Worm (Caenorhabditis elegans) whole organism, L3 larva: ENCODE data around the gene sec-22.

Source experiments
- ZK546.5 ChIP-seq: sonication (generic microtip); optimal IDR thresholded peaks from 2 replicates; lab custom pipeline; 2017; ENCODE audit warnings: missing biosample characterization, missing genetic modification characterization
- aly-2 ChIP-seq: fragments of 150-350 bp; optimal IDR thresholded peaks from 2 replicates; lab custom pipeline; 2014; ENCODE audit warnings: missing biosample characterization, missing genetic modification characterization
- ama-1 ChIP-seq: fragments of 150-350 bp; optimal IDR thresholded peaks from 2 replicates; lab custom pipeline; 2018
- ceh-16 ChIP-seq: sonication (generic microtip); optimal IDR thresholded peaks from 2 replicates; lab custom pipeline; 2017; ENCODE audit warnings: missing biosample characterization, missing genetic modification characterization
- ceh-28 ChIP-seq: fragments of 150-350 bp; optimal IDR thresholded peaks from 2 replicates; lab custom pipeline; 2014; ENCODE audit warnings: missing biosample characterization, missing genetic modification reagents, missing genetic modification characterization
- ceh-82 ChIP-seq: fragments of 150-350 bp; optimal IDR thresholded peaks from 2 replicates; lab custom pipeline; 2014; ENCODE audit warnings: missing biosample characterization, missing genetic modification characterization
- ceh-9 ChIP-seq: sonication (generic microtip); optimal IDR thresholded peaks from 2 replicates; lab custom pipeline; 2018; ENCODE audit warnings: missing biosample characterization, missing genetic modification characterization
- daf-12 ChIP-seq: fragments of 150-350 bp; optimal IDR thresholded peaks from 2 replicates; lab custom pipeline; 2014; ENCODE audit warnings: missing biosample characterization, missing genetic modification reagents, missing genetic modification characterization
- egl-27 ChIP-seq: sonication (generic microtip); optimal IDR thresholded peaks from 4 replicates; lab custom pipeline; 2017; ENCODE audit warnings: missing biosample characterization, missing genetic modification reagents, missing genetic modification characterization
- elt-1 ChIP-seq: fragments of 150-350 bp; optimal IDR thresholded peaks from 2 replicates; lab custom pipeline; 2014; ENCODE audit warnings: missing biosample characterization, missing genetic modification characterization
- elt-2 ChIP-seq: sonication (generic microtip); optimal IDR thresholded peaks from 2 replicates; lab custom pipeline; 2016; ENCODE audit warnings: missing genetic modification reagents, mild to moderate bottlenecking, missing genetic modification characterization, missing compliant biosample characterization
- elt-3 ChIP-seq, 3 experiments: fragments of 150-350 bp in 1 of 3; sonication (generic microtip) in 2 of 3; optimal IDR thresholded peaks; 2 replicates in 2 of 3; 4 replicates in 1 of 3; lab custom pipeline; 2014 to 2017; ENCODE audit warnings: missing biosample characterization in 3 of 3, missing genetic modification characterization in 3 of 3
- eor-1 ChIP-seq, 2 experiments: fragments of 150-350 bp; optimal IDR thresholded peaks; 2 replicates each; lab custom pipeline; 2014 to 2018; ENCODE audit warnings: missing biosample characterization in 2 of 2, missing genetic modification characterization in 2 of 2
- fkh-10 ChIP-seq: sonication (generic microtip); optimal IDR thresholded peaks from 2 replicates; lab custom pipeline; 2017; ENCODE audit warnings: missing biosample characterization, missing genetic modification reagents, missing genetic modification characterization
- fos-1 ChIP-seq: fragments of 150-350 bp; optimal IDR thresholded peaks from 2 replicates; lab custom pipeline; 2014; ENCODE audit warnings: missing biosample characterization, missing genetic modification characterization
- hmg-11 ChIP-seq: sonication (generic microtip); optimal IDR thresholded peaks from 2 replicates; lab custom pipeline; 2016; ENCODE audit warnings: missing genetic modification characterization, missing compliant biosample characterization
- jun-1 ChIP-seq: fragments of 150-350 bp; optimal IDR thresholded peaks from 2 replicates; lab custom pipeline; 2014; ENCODE audit warnings: missing biosample characterization, missing genetic modification reagents, missing genetic modification characterization
- lin-39 ChIP-seq: fragments of 150-350 bp; optimal IDR thresholded peaks from 2 replicates; lab custom pipeline; 2018; ENCODE audit warnings: missing biosample characterization, missing genetic modification reagents, missing genetic modification characterization
- mml-1 ChIP-seq: fragments of 150-350 bp; sonication (generic microtip); optimal IDR thresholded peaks from 3 replicates; lab custom pipeline; 2014; ENCODE audit warnings: missing biosample characterization, missing genetic modification characterization
- nfya-1 ChIP-seq: sonication (generic microtip); optimal IDR thresholded peaks from 2 replicates; lab custom pipeline; 2017; ENCODE audit warnings: missing genetic modification characterization, mild to moderate bottlenecking, missing compliant biosample characterization, antibody characterized with exemption, moderate library complexity; ENCODE audit not compliant: insufficient read depth
- nhr-12 ChIP-seq: fragments of 150-350 bp; optimal IDR thresholded peaks from 2 replicates; lab custom pipeline; 2014; ENCODE audit warnings: missing biosample characterization, missing genetic modification characterization
- nhr-23 ChIP-seq: fragments of 150-350 bp; optimal IDR thresholded peaks from 2 replicates; lab custom pipeline; 2014; ENCODE audit warnings: missing biosample characterization, missing genetic modification reagents, missing genetic modification characterization
- nhr-25 ChIP-seq: sonication (generic microtip); optimal IDR thresholded peaks from 2 replicates; lab custom pipeline; 2017; ENCODE audit warnings: missing biosample characterization, missing genetic modification characterization
- nhr-28 ChIP-seq: fragments of 150-350 bp; optimal IDR thresholded peaks from 2 replicates; lab custom pipeline; 2014; ENCODE audit warnings: missing biosample characterization, missing genetic modification characterization
- nhr-67 ChIP-seq: fragments of 150-350 bp; optimal IDR thresholded peaks from 2 replicates; lab custom pipeline; 2014; ENCODE audit warnings: missing biosample characterization, missing genetic modification characterization
- nhr-76 ChIP-seq: fragments of 150-350 bp; sonication (generic microtip); optimal IDR thresholded peaks from 5 replicates; lab custom pipeline; 2014; ENCODE audit warnings: missing biosample characterization, missing genetic modification characterization
- nhr-77 ChIP-seq: fragments of 150-350 bp; optimal IDR thresholded peaks from 2 replicates; lab custom pipeline; 2014; ENCODE audit warnings: missing biosample characterization, missing genetic modification characterization
- pha-4 ChIP-seq: fragments of 150-350 bp; optimal IDR thresholded peaks from 2 replicates; lab custom pipeline; 2014; ENCODE audit warnings: missing biosample characterization, missing genetic modification reagents, missing genetic modification characterization
- pqm-1 ChIP-seq: fragments of 150-350 bp; optimal IDR thresholded peaks from 2 replicates; lab custom pipeline; 2017; ENCODE audit warnings: missing biosample characterization, missing genetic modification characterization, inconsistent platforms
- skn-1 ChIP-seq: fragments of 150-350 bp; optimal IDR thresholded peaks from 2 replicates; lab custom pipeline; 2014; ENCODE audit warnings: missing biosample characterization, missing genetic modification characterization
- snpc-4 ChIP-seq: fragments of 150-350 bp; optimal IDR thresholded peaks from 2 replicates; lab custom pipeline; 2014; ENCODE audit warnings: missing biosample characterization, missing genetic modification characterization
- unc-39 ChIP-seq: sonication (generic microtip); optimal IDR thresholded peaks from 4 replicates; lab custom pipeline; 2017; ENCODE audit warnings: missing biosample characterization, missing genetic modification characterization
- unc-62 ChIP-seq: fragments of 150-350 bp; sonication (generic microtip); optimal IDR thresholded peaks from 4 replicates; lab custom pipeline; 2014; ENCODE audit warnings: missing biosample characterization, missing genetic modification reagents, missing genetic modification characterization
- zag-1 ChIP-seq: fragments of 150-350 bp; optimal IDR thresholded peaks from 2 replicates; lab custom pipeline; 2014; ENCODE audit warnings: missing biosample characterization, missing genetic modification characterization
- ztf-4 ChIP-seq: fragments of 150-350 bp; optimal IDR thresholded peaks from 2 replicates; lab custom pipeline; 2014; ENCODE audit warnings: missing biosample characterization, missing genetic modification characterization

sec-22 gene

DNA sequence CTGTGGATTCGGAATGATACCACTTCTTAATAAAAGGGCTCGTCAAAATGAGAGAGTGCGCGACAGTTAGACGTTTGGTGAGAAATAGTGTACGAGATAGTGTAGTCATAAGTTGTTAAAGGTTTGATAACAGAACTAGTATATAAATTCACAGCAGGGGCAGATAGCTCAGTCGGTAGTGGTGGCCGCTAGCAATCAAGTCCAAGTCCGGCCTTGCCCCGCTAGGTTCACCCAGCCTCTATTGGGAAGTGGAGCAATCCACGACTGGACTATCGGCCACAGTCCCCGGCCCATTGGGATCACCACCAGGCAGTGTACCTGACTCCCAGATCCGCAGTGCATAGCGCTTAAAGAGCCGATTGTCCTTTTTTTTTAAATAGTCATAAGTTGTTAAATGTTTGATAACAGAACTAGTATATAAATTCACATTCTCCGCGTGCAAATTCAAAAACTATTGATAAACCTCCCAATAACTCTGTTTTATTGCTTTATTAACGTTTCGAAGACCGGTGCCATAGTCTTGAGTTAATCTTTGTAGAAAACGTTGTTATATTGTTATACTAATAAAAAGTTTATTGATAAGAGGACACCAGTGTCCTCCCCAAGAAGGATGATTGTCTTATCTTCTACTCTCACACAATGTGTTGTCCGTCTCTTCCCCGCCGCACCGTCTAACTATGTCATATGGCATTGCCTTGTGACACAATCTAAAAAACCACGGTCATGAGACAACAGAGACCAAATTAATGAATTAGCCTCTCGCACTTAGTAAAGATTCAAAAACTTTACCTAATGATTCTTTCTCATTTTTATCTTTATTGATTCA lies 24.5 kb upstream of the sec-22 start (continued):
- peak; percentile 33 for TF ChIP-seq jun-1
- TF ChIP-seq unc-39 (tag; lab: Kevin White, UChicago): no peak
- no peak for TF ChIP-seq nhr-28 (tag; lab: Kevin White, UChicago)
- no peak for TF ChIP-seq nhr-12 (tag; lab: Kevin White, UChicago)
- TF ChIP-seq ztf-4 (tag; lab: Kevin White, UChicago): peak; percentile 43
- peak; percentile 60 for TF ChIP-seq pqm-1 (tag; lab: Kevin White, UChicago)
- TF ChIP-seq fos-1 (tag; lab: Kevin White, UChicago): no peak
- peak; percentile 41 for TF ChIP-seq nhr-25
- no peak for TF ChIP-seq lin-39 (tag; lab: Kevin White, UChicago)
- no peak for TF ChIP-seq zag-1 (tag; lab: Kevin White, UChicago)
- TF ChIP-seq nhr-76: no peak
- TF ChIP-seq eor-1 (tag; optimal IDR thresholded peaks at IDR 0.05; lab: Kevin White, UChicago): no peak
- TF ChIP-seq aly-2: no peak
- TF ChIP-seq nhr-23 (tag; lab: Kevin White, UChicago): peak; percentile 75
- no peak for TF ChIP-seq mml-1
- no peak for TF ChIP-seq ceh-28 (tag; lab: Kevin White, UChicago)
- TF ChIP-seq skn-1: no peak
- peak; percentile 22 for TF ChIP-seq snpc-4
- no peak for TF ChIP-seq ceh-16 (tag; lab: Kevin White, UChicago)
- no peak for TF ChIP-seq ceh-82 (tag; lab: Kevin White, UChicago)
- no peak for TF ChIP-seq ZK546.5 (tag; lab: Kevin White, UChicago)

DNA sequence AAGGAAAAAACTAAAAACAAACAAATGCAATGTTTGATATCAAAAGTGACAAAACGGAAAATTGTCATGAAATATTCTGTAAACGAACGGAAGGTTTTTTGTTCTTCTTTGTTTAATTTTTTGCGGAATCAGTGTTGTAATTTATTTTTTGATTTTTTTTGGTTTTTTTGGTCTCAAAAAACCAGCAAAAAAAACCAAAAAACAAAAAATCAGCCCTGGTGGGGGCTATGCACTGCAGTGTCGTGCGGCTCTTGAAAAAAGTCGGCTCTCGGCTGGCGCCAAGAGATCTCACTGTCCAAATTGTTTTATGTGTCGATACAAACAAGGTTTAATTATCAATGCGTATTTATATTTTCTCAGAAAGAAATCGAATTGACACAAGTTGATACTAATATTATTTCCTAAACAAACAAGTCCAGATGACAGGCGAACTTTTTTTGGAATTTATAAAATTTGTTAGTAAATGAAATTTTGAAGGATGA lies 22.9 kb upstream of the sec-22 start:
- TF ChIP-seq eor-1 (tag; optimal IDR thresholded peaks at IDR 0.05; lab: Kevin White, UChicago) (no peak), elt-3 (tag; optimal IDR thresholded peaks at IDR 0.05; lab: Kevin White, UChicago) (no peak), elt-2 (tag; lab: Kevin White, UChicago) (peak; percentile 50), pha-4 (tag; lab: Kevin White, UChicago) (peak; percentile 46), ama-1 (lab: Kevin White, UChicago) (peak; percentile 95), nhr-67 (tag; lab: Kevin White, UChicago) (no peak), jun-1 (no peak), unc-62 (GFP tag; lab: Kevin White, UChicago) (no peak), fkh-10 (GFP tag; lab: Kevin White, UChicago) (no peak), daf-12 (no peak), egl-27 (tag; lab: Kevin White, UChicago) (no peak)
- TF ChIP-seq, all 47 proteins: peak for 3

DNA sequence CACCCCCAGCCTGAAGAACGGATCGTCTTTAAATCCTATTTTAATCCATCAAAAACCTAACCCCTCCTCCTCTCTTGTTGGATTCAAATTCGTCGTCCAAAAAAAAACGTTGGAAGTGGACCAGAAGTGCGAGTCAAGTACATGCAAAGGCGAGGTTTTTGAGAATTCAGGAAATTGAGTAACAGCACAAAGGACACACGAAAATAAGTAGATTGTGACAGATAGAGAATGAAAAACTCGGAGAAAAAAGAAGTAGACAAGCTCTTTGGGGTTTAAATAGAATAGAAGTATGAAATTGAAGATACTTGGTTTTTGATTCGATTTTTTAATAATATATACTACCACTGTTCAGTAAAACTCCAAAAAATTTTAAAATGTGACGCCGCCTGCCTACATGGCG lies 20.6 kb upstream of the sec-22 start:
- no peak for TF ChIP-seq elt-3 (tag; optimal IDR thresholded peaks at IDR 0.05; lab: Kevin White, UChicago)
- TF ChIP-seq fkh-10 (GFP tag; lab: Kevin White, UChicago): peak; percentile 74
- no peak for TF ChIP-seq jun-1
- no peak for TF ChIP-seq daf-12
- TF ChIP-seq hmg-11 (tag; lab: Kevin White, UChicago): no peak

DNA sequence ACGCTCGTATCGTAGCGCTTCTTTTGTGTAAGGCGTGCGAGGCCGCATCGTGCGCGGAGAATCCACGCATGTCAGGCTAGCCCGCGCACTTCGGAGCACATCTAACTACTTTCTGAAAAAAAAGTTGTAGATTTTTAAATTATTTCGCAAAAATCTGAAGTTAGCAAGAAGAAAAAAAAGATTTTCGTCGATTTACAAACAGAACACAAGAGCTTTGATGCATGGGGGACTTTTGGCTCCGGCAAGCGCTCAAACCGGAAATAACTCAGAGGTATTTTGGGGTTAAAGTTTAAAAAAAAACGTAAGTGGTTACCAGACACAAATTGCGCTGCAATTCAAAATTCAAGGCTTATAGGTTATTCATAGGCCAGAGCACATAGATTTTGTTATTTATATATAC lies 17.9 kb upstream of the sec-22 start, which contains the start of the genes F55A4.13 and nlf-1:
Gene F55A4.13, minus strand, starts transcription at position 101 of the 400 bp plus-strand sequence.
Gene nlf-1, minus strand, starts transcription at position 112 of the 400 bp plus-strand sequence.
- TF ChIP-seq nhr-77 (tag; lab: Kevin White, UChicago) (no peak), hmg-11 (tag; lab: Kevin White, UChicago) (no peak), mml-1 (no peak), ceh-82 (tag; lab: Kevin White, UChicago) (no peak), elt-1 (no peak), ceh-9 (tag; lab: Kevin White, UChicago) (no peak), nfya-1 (tag; lab: Kevin White, UChicago) (no peak)
